Fruit fly (Drosophila melanogaster): ENCODE results near the gene Tango6.

Tango6 gene

dm6 chr2L:18968370-18969105, at the start of gene Tango6, which contains the start of gene Nak:
Gene Tango6 (plus strand): TSS chr2L:18969028.
Gene Nak (minus strand): TSS chr2L:18968744.
- TF ChIP-seq CG8159 (tag; optimal IDR thresholded peaks at IDR 0.05) (peak; percentile 33), CG15710 (tag; optimal IDR thresholded peaks at IDR 0.05) (peak; percentile 25), rn (GFP tag; IDR thresholded peaks at IDR 0.05) (no peak), EcR (GFP tag; optimal IDR thresholded peaks at IDR 0.05) (peak; percentile 27)

- TF ChIP-seq D1 (tag; optimal IDR thresholded peaks at IDR 0.05), result no peak
- peak; percentile 36 for TF ChIP-seq CG14655 (GFP tag; optimal IDR thresholded peaks at IDR 0.05)
Observed at dm6 chr2L:18919474-18919873, 49.4 kb upstream of the Tango6 start.

- TF ChIP-seq gl (tag; optimal IDR thresholded peaks at IDR 0.05) (no peak), CG8159 (tag; optimal IDR thresholded peaks at IDR 0.05) (peak; percentile 32)
Observed at dm6 chr2L:18921246-18921645, 47.6 kb upstream of the Tango6 start.

dm6 chr2L:18924642-18925244, 44.1 kb upstream of the Tango6 start:
- TF ChIP-seq CG17806 (tag; optimal IDR thresholded peaks at IDR 0.05), result no peak
- TF ChIP-seq CG10348 (GFP tag; IDR thresholded peaks at IDR 0.05), result no peak

- TF ChIP-seq CG10348 (GFP tag; IDR thresholded peaks at IDR 0.05) (no peak), Snoo (tag; optimal IDR thresholded peaks at IDR 0.05) (no peak), Pif1A (GFP tag; optimal IDR thresholded peaks at IDR 0.05) (no peak), fd96Ca (GFP tag; IDR thresholded peaks at IDR 0.05) (no peak), Pif1B (GFP tag; optimal IDR thresholded peaks at IDR 0.05) (no peak), Ets98B (GFP tag; IDR thresholded peaks at IDR 0.05) (no peak), CG8301 (tag; optimal IDR thresholded peaks at IDR 0.05) (no peak)
Observed at dm6 chr2L:18925387-18925786, 43.4 kb upstream of the Tango6 start.

- TF ChIP-seq Snoo (tag; optimal IDR thresholded peaks at IDR 0.05) (no peak), CG13204 (GFP tag; optimal IDR thresholded peaks at IDR 0.05) (no peak), D1 (tag; optimal IDR thresholded peaks at IDR 0.05) (no peak), CG8159 (tag; optimal IDR thresholded peaks at IDR 0.05) (no peak), CG32121 (GFP tag; IDR thresholded peaks at IDR 0.05) (no peak), CG17806 (tag; optimal IDR thresholded peaks at IDR 0.05) (no peak), CG9948 (tag; optimal IDR thresholded peaks at IDR 0.05) (no peak), CG15710 (tag; optimal IDR thresholded peaks at IDR 0.05) (no peak), CG4496 (GFP tag; IDR thresholded peaks at IDR 0.05) (no peak), CG12605 (GFP tag; IDR thresholded peaks at IDR 0.05) (no peak), gl (tag; optimal IDR thresholded peaks at IDR 0.05) (no peak), rn (GFP tag; IDR thresholded peaks at IDR 0.05) (no peak), Ets98B (GFP tag; IDR thresholded peaks at IDR 0.05) (no peak), CG8301 (tag; optimal IDR thresholded peaks at IDR 0.05) (no peak), CG10348 (GFP tag; IDR thresholded peaks at IDR 0.05) (no peak), CG34367 (tag; optimal IDR thresholded peaks at IDR 0.05) (no peak)
Observed at dm6 chr2L:18925956-18926355, 42.9 kb upstream of the Tango6 start.

dm6 chr2L:18927891-18928290, 40.9 kb upstream of the Tango6 start:
- TF ChIP-seq CG14655 (GFP tag; optimal IDR thresholded peaks at IDR 0.05) (no peak), CG15710 (tag; optimal IDR thresholded peaks at IDR 0.05) (no peak), CG17806 (tag; optimal IDR thresholded peaks at IDR 0.05) (no peak), Pif1A (GFP tag; optimal IDR thresholded peaks at IDR 0.05) (no peak), rn (GFP tag; IDR thresholded peaks at IDR 0.05) (no peak), Ets98B (GFP tag; IDR thresholded peaks at IDR 0.05) (no peak), gl (tag; optimal IDR thresholded peaks at IDR 0.05) (no peak), EcR (GFP tag; optimal IDR thresholded peaks at IDR 0.05) (no peak), D1 (tag; optimal IDR thresholded peaks at IDR 0.05) (no peak)

dm6 chr2L:18929595-18929994, 39.2 kb upstream of the Tango6 start:
- TF ChIP-seq CG8301 (tag; optimal IDR thresholded peaks at IDR 0.05), result no peak
- TF ChIP-seq D1 (tag; optimal IDR thresholded peaks at IDR 0.05), result no peak
- no peak for TF ChIP-seq gl (tag; optimal IDR thresholded peaks at IDR 0.05)
- no peak for TF ChIP-seq CG34367 (tag; optimal IDR thresholded peaks at IDR 0.05)
- TF ChIP-seq CG9948 (tag; optimal IDR thresholded peaks at IDR 0.05), result no peak
- no peak for TF ChIP-seq CG4496 (GFP tag; IDR thresholded peaks at IDR 0.05)

All from whole organism, pupa.